Worm (Caenorhabditis elegans) whole organism, L1 larva: ENCODE results near the gene F56F11.2.

Experiments
- F16B12.6 ChIP-seq: fragments of 150-350 bp; optimal IDR thresholded peaks from 2 replicates; lab custom pipeline; 2014; ENCODE audit warnings: missing biosample characterization, missing genetic modification characterization
- blmp-1 ChIP-seq: fragments of 150-350 bp; optimal IDR thresholded peaks from 2 replicates; lab custom pipeline; 2014; ENCODE audit warnings: missing biosample characterization, missing genetic modification characterization
- ceh-8 ChIP-seq: fragments of 200-800 bp; sonication (Bioruptor generic); optimal IDR thresholded peaks from 2 replicates; lab custom pipeline; 2018; ENCODE audit warnings: mild to moderate bottlenecking, missing genetic modification characterization, moderate library complexity, missing compliant biosample characterization
- dsc-1 ChIP-seq: sonication (generic microtip); optimal IDR thresholded peaks from 2 replicates; lab custom pipeline; 2016; ENCODE audit warnings: mild to moderate bottlenecking, missing genetic modification characterization, missing compliant biosample characterization
- efl-1 ChIP-seq, 4 experiments: fragments of 150-350 bp; optimal IDR thresholded peaks in 3 of 4; peaks in 1 of 4; 1 replicate in 1 of 4; 2 replicates in 3 of 4; lab custom pipeline; 2014; ENCODE audit warnings: missing biosample characterization in 2 of 4, missing genetic modification characterization in 2 of 4, missing genetic modification reagents in 2 of 4
- elt-3 ChIP-seq, 6 experiments: fragments of 150-350 bp in 1 of 6; sonication (generic microtip); optimal IDR thresholded peaks; 2 replicates each; lab custom pipeline; 2017 to 2018; ENCODE audit warnings: missing biosample characterization in 6 of 6, missing genetic modification characterization in 6 of 6, inconsistent platforms in 1 of 6
- fkh-10 ChIP-seq: sonication (generic microtip); optimal IDR thresholded peaks from 2 replicates; lab custom pipeline; 2017; ENCODE audit warnings: missing biosample characterization, missing genetic modification reagents, missing genetic modification characterization
- fkh-8 ChIP-seq: sonication (generic microtip); optimal IDR thresholded peaks from 2 replicates; lab custom pipeline; 2016; ENCODE audit warnings: mild to moderate bottlenecking, missing genetic modification characterization, missing compliant biosample characterization
- hlh-17 ChIP-seq: fragments of 200-800 bp; sonication (Bioruptor generic); optimal IDR thresholded peaks from 2 replicates; lab custom pipeline; 2018; ENCODE audit warnings: missing genetic modification characterization, mild to moderate bottlenecking, missing compliant biosample characterization, moderate library complexity, borderline replicate concordance
- irx-1 ChIP-seq: sonication (generic microtip); optimal IDR thresholded peaks from 2 replicates; lab custom pipeline; 2016; ENCODE audit warnings: missing genetic modification characterization, missing compliant biosample characterization
- lin-14 ChIP-seq: fragments of 200-800 bp; sonication (Bioruptor generic); optimal IDR thresholded peaks from 2 replicates; lab custom pipeline; 2018; ENCODE audit warnings: mild to moderate bottlenecking, missing genetic modification characterization, moderate library complexity, missing compliant biosample characterization
- lin-15B ChIP-seq: fragments of 150-350 bp; sonication (generic microtip); optimal IDR thresholded peaks from 3 replicates; lab custom pipeline; 2014; ENCODE audit warnings: missing biosample characterization, missing genetic modification characterization
- lir-3 ChIP-seq: sonication (generic microtip); optimal IDR thresholded peaks from 2 replicates; lab custom pipeline; 2016; ENCODE audit warnings: mild to moderate bottlenecking, missing genetic modification characterization, moderate library complexity, missing compliant biosample characterization; ENCODE audit not compliant: poor library complexity
- lsy-2 ChIP-seq, 2 experiments: fragments of 150-350 bp; optimal IDR thresholded peaks; 2 replicates each; lab custom pipeline; 2014; ENCODE audit warnings: missing biosample characterization in 2 of 2, missing genetic modification characterization in 2 of 2
- nhr-12 ChIP-seq: sonication (generic microtip); optimal IDR thresholded peaks from 2 replicates; lab custom pipeline; 2017; ENCODE audit warnings: missing biosample characterization, missing genetic modification characterization
- nhr-19 ChIP-seq: fragments of 200-800 bp; sonication (Bioruptor generic); conservative IDR thresholded peaks from 2 replicates; pipeline ENCODE4 v1.3.6; 2022; ENCODE audit warnings: missing genetic modification characterization, missing compliant biosample characterization
- nhr-20 ChIP-seq: sonication (generic microtip); optimal IDR thresholded peaks from 2 replicates; lab custom pipeline; 2016; ENCODE audit warnings: mild to moderate bottlenecking, missing genetic modification characterization, missing compliant biosample characterization
- nhr-47 ChIP-seq: sonication (generic microtip); optimal IDR thresholded peaks from 2 replicates; lab custom pipeline; 2016; ENCODE audit warnings: mild to moderate bottlenecking, missing genetic modification characterization, moderate library complexity, missing compliant biosample characterization
- nhr-71 ChIP-seq: sonication (generic microtip); optimal IDR thresholded peaks from 2 replicates; lab custom pipeline; 2016; ENCODE audit warnings: mild to moderate bottlenecking, missing genetic modification characterization, moderate library complexity, missing compliant biosample characterization
- nhr-76 ChIP-seq: sonication (generic microtip); optimal IDR thresholded peaks from 2 replicates; lab custom pipeline; 2017; ENCODE audit warnings: missing biosample characterization, missing genetic modification characterization
- nhr-77 ChIP-seq: fragments of 150-350 bp; optimal IDR thresholded peaks from 2 replicates; lab custom pipeline; 2014; ENCODE audit warnings: missing biosample characterization, missing genetic modification characterization
- nhr-84 ChIP-seq: sonication (generic microtip); optimal IDR thresholded peaks from 2 replicates; lab custom pipeline; 2017; ENCODE audit warnings: missing biosample characterization, missing genetic modification characterization
- nhr-85 ChIP-seq: sonication (generic microtip); peaks from one replicate; lab custom pipeline; 2016; ENCODE audit warnings: missing genetic modification characterization, inconsistent platforms, missing compliant biosample characterization
- rnt-1 ChIP-seq: sonication (generic microtip); optimal IDR thresholded peaks from 2 replicates; lab custom pipeline; 2016; ENCODE audit warnings: mild to moderate bottlenecking, missing genetic modification characterization, moderate library complexity, missing compliant biosample characterization
- snpc-4 ChIP-seq: fragments of 150-350 bp; optimal IDR thresholded peaks from 2 replicates; lab custom pipeline; 2014; ENCODE audit warnings: missing biosample characterization, missing genetic modification characterization
- snu-23 ChIP-seq: sonication (generic microtip); optimal IDR thresholded peaks from 2 replicates; lab custom pipeline; 2016; ENCODE audit warnings: missing genetic modification characterization, missing compliant biosample characterization
- swsn-7 ChIP-seq: sonication (generic microtip); optimal IDR thresholded peaks from 2 replicates; lab custom pipeline; 2016; ENCODE audit warnings: missing genetic modification characterization, missing compliant biosample characterization
- tbx-2 ChIP-seq: sonication (generic microtip); optimal IDR thresholded peaks from 2 replicates; lab custom pipeline; 2016; ENCODE audit warnings: missing genetic modification characterization, missing compliant biosample characterization
- xbp-1 ChIP-seq: sonication (generic microtip); optimal IDR thresholded peaks from 2 replicates; lab custom pipeline; 2016; ENCODE audit warnings: missing genetic modification characterization, missing compliant biosample characterization

Gene F56F11.2

DNA sequence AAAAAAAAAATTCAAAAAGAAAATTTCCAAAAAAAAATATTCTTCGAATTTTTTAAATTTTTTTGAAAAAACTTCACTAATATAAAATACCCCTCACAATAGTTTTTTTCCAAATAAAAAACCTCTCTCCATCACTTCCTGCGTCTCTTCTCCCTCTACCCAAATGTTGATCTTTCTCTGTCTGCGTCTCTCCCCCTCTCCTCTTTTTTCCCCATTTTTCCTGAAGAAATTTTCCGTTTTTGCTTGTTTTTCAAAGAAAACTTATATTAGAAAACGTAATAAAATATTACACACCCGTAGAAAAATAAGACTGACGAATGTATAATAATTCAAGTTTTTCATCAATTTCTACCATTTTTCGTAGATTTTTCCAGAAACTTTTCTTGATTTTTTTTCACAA lies 972 bp upstream of the F56F11.2 start:
- TF ChIP-seq efl-1 (optimal IDR thresholded peaks at IDR 0.05; lab: Kevin White, UChicago) (peak; percentile 11 to 31), efl-1 (GFP tag; optimal IDR thresholded peaks at IDR 0.05 in 1 of 2; lab: Kevin White, UChicago) (peak in 1 of 2 experiments; percentile 33), lin-14 (peak; percentile 28), nhr-85 (peak; percentile 7), nhr-71 (peak; percentile 61), swsn-7 (tag; lab: Kevin White, UChicago) (peak; percentile 25), nhr-20 (tag; lab: Kevin White, UChicago) (peak; percentile 26), lsy-2 (tag; optimal IDR thresholded peaks at IDR 0.05; lab: Kevin White, UChicago) (peak in 1 of 2 experiments; percentile 37), irx-1 (tag; lab: Kevin White, UChicago) (peak; percentile 24), xbp-1 (peak; percentile 7), snpc-4 (no peak), tbx-2 (no peak), lir-3 (tag; lab: Kevin White, UChicago) (no peak), nhr-76 (tag; lab: Kevin White, UChicago) (no peak), hlh-17 (no peak), rnt-1 (peak; percentile 13), snu-23 (GFP tag; lab: Kevin White, UChicago) (peak; percentile 32), elt-3 (tag; optimal IDR thresholded peaks at IDR 0.05; lab: Kevin White, UChicago) (no peak), nhr-47 (peak; percentile 38), dsc-1 (tag; lab: Kevin White, UChicago) (peak; percentile 66), fkh-8 (tag; lab: Kevin White, UChicago) (no peak)

DNA sequence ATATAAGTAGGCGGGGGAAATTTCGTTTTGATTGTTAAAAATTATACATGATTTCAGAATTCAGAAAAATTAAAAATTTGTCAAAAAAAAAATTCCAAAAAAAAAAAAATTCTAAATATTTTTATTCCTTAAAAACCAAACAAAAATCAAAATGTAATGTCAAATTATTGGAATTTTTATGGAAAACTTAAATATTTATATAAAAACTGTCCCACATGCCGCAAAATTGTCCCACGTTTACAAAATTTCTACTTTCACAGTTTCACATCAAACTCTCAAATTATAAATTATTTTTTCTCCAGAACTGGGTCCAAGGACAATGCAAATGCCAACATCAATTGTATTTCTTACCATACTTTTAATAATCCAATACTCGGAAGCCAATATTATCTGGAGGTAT lies 9.4 kb downstream of the F56F11.2 start, which contains the start of gene F56F11.1:
Gene F56F11.1, plus strand, starts transcription at position 301 of the 400 bp plus-strand sequence.
- no peak for TF ChIP-seq irx-1 (tag; lab: Kevin White, UChicago)
- TF ChIP-seq efl-1 (optimal IDR thresholded peaks at IDR 0.05; lab: Kevin White, UChicago), result no peak
- TF ChIP-seq efl-1 (GFP tag; optimal IDR thresholded peaks at IDR 0.05 in 1 of 2; lab: Kevin White, UChicago), result peak in 1 of 2 experiments; percentile 41

DNA sequence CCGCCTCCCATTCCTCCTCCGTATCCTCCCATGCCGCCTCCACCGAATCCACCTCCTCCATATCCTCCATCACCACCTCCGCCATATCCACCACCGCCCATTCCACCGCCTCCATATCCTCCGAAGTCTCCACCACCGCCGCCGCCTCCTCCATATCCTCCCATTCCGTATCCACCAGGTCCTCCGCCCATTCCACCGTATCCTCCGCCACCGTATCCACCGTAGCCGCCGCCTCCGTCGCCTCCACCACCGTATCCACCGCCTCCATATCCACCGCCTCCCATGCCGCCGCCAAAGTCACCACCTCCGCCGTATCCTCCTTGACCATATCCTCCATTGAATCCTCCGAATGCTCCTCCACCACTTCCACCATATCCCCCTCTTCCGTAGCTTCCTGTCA lies 17.6 kb downstream of the F56F11.2 start:
- TF ChIP-seq ceh-8 (GFP tag; lab: Kevin White, UChicago), result peak; percentile 16
- TF ChIP-seq nhr-84 (tag; lab: Kevin White, UChicago), result no peak

DNA sequence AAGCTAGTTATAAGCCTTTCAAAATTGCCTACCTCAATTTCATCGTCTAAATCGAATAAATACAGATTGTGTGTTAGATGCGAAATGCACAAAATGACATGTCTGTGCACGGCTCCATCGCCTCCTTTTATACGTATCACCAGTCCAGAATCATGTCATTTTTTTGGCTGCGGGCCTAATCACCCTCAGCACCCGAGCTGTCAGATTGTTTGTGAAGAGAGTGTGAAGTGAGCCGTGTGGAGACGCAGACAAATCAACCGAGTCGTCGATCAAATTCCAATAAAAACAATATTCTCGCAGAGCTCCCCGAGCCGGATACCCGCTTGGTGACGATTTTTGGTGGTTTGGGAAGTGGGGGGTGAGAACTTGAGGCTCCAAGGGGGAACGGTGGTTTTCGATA lies 19.0 kb downstream of the F56F11.2 start, which contains the start of gene idpa-1:
Gene idpa-1, minus strand, starts transcription at position 101 of the 400 bp plus-strand sequence.
- TF ChIP-seq efl-1 (optimal IDR thresholded peaks at IDR 0.05; lab: Kevin White, UChicago), result no peak
- TF ChIP-seq efl-1 (GFP tag; optimal IDR thresholded peaks at IDR 0.05 in 1 of 2; lab: Kevin White, UChicago), result peak in 1 of 2 experiments; percentile 68
- TF ChIP-seq snpc-4, result no peak
- TF ChIP-seq, all 84 proteins: peak for 1

DNA sequence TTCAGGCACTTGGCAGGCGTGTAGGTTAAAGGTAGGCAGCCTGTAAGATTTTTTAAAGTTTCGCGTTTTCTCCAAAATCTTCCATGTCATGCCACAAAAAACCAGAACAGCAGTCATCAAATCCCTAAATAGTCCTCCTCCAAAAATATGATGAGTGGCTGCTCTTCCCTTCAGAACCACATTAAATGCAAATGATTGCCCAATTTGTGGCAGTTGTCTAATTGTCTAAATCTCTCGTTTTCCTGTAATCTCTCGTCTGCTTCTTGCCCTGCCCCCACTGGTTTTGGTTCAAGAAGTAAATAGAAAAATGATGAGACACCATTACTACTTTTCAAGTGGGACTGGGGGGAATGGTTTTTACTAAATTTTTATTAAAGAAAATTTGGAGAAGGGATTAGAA lies 22.1 kb downstream of the F56F11.2 start:
- TF ChIP-seq rnt-1 (no peak), lin-14 (peak; percentile 7), nhr-12 (no peak), nhr-47 (no peak), lin-15B (no peak), elt-3 (tag; optimal IDR thresholded peaks at IDR 0.05; lab: Kevin White, UChicago) (no peak)

DNA sequence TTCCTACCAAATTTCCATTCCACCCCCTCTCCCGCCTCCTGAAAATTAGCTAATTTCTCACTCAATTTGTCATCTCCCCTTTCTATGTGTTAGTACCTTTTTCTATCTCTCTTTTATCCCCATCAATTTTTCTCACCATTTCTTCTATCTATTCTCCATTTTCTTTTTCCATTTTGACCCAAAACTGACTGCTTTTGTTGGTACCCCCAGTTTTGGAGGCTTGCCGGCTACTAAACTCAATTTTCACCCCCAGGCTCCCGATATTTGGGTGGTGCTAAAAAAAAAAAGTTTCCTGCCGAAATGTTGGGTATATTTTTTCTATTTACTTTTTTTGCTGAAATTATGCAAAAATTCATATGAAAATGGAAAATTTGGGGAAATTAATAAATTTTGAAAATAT lies 25.7 kb downstream of the F56F11.2 start:
- TF ChIP-seq fkh-10, result no peak
- TF ChIP-seq hlh-17, result no peak
- no peak for TF ChIP-seq efl-1 (optimal IDR thresholded peaks at IDR 0.05; lab: Kevin White, UChicago)
- TF ChIP-seq efl-1 (GFP tag; optimal IDR thresholded peaks at IDR 0.05 in 1 of 2; lab: Kevin White, UChicago), result peak in 1 of 2 experiments; percentile 34
- no peak for TF ChIP-seq F16B12.6 (tag; lab: Kevin White, UChicago)

DNA sequence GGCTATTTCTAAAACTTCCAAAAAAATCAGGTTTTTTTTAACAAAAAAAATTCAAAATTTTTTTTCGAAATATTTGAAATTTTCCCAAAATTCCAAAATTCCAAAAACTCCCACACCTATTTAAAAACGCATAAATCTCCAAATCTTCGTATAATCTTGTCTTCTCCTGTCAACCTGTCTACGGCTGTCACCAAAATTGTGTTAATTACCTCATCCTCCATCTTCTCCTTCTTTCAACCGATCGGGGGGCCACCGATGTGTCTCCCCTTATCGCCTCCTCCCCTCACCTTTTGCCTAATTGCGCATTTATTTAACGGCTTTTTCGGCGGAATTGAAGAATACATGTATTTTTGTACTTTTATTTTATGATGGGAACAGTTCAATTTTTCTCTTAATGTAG lies 26.8 kb downstream of the F56F11.2 start:
- no peak for TF ChIP-seq nhr-85
- TF ChIP-seq blmp-1 (tag; lab: Kevin White, UChicago), result peak; percentile 18
- no peak for TF ChIP-seq nhr-77 (tag; lab: Kevin White, UChicago)
- TF ChIP-seq nhr-19 (GFP tag; lab: Robert Waterston, UW), result no peak
